Worm (Caenorhabditis elegans): ENCODE measurements around the gene C25F9.5.

- TF ChIP-seq ztf-11 (tag; optimal IDR thresholded peaks at IDR 0.05): no peak
- no peak for TF ChIP-seq unc-86 (tag; optimal IDR thresholded peaks at IDR 0.05)
Measured at ce11 chrV:19391242-19391641, 19.4 kb downstream of the C25F9.5 start.

Measured in whole organism, L1 larva.